Fruit fly (Drosophila melanogaster): ENCODE measurements around the gene PRL-1.
A peak's percentile ranks its signal among the peaks of the same experiment; 100 is the strongest.

Gene PRL-1

dm6 chr2L:16269232-16270134, 12.1 kb upstream of the PRL-1 start (continued):
- no peak for TF ChIP-seq Hr39 (GFP tag; optimal IDR thresholded peaks at IDR 0.05)
- peak; percentile 61 for TF ChIP-seq spab (GFP tag; optimal IDR thresholded peaks at IDR 0.05)
- peak; percentile 70 for TF ChIP-seq CG6276 (GFP tag; optimal IDR thresholded peaks at IDR 0.05)
- TF ChIP-seq dsx (GFP tag; optimal IDR thresholded peaks at IDR 0.05; ENCODE audit: poor library complexity, severe bottlenecking) = peak; percentile 61
- TF ChIP-seq CG3032 (tag; optimal IDR thresholded peaks at IDR 0.05) = peak; percentile 32
- peak; percentile 74 for TF ChIP-seq CG34406 (GFP tag; optimal IDR thresholded peaks at IDR 0.05)
- TF ChIP-seq esn (GFP tag; optimal IDR thresholded peaks at IDR 0.05) = peak; percentile 78
- TF ChIP-seq net (GFP tag; optimal IDR thresholded peaks at IDR 0.05) = peak; percentile 52
- peak; percentile 57 for TF ChIP-seq Smox (GFP tag; optimal IDR thresholded peaks at IDR 0.05)
- peak; percentile 78 for TF ChIP-seq Sox102F (GFP tag; optimal IDR thresholded peaks at IDR 0.05)
- peak; percentile 38 for TF ChIP-seq CG8632 (GFP tag; optimal IDR thresholded peaks at IDR 0.05)
- TF ChIP-seq CG8319 (GFP tag; optimal IDR thresholded peaks at IDR 0.05) = peak; percentile 64
- TF ChIP-seq Eip75B (GFP tag; optimal IDR thresholded peaks at IDR 0.05) = peak; percentile 70
- TF ChIP-seq ss (GFP tag; optimal IDR thresholded peaks at IDR 0.05) = peak; percentile 78 to 83
- TF ChIP-seq CG3919 (GFP tag; optimal IDR thresholded peaks at IDR 0.05) = peak; percentile 82
- no peak for TF ChIP-seq CG11902 (GFP tag; optimal IDR thresholded peaks at IDR 0.05)
- TF ChIP-seq Hr4 (GFP tag; optimal IDR thresholded peaks at IDR 0.05) = peak; percentile 6
- TF ChIP-seq pdm3 (GFP tag; optimal IDR thresholded peaks at IDR 0.05) = peak; percentile 31
- peak; percentile 11 for TF ChIP-seq CG10669 (GFP tag; optimal IDR thresholded peaks at IDR 0.05)
- peak; percentile 52 for TF ChIP-seq Eip93F (GFP tag; optimal IDR thresholded peaks at IDR 0.05)
- no peak for TF ChIP-seq Hr38 (GFP tag; optimal IDR thresholded peaks at IDR 0.05)
- TF ChIP-seq CG8119 (GFP tag; IDR thresholded peaks at IDR 0.05) = no peak
- TF ChIP-seq salr (GFP tag; optimal IDR thresholded peaks at IDR 0.05) = peak in 1 of 2 experiments; percentile 39

dm6 chr2L:16268869-16269231, 11.4 kb upstream of the PRL-1 start:
- TF ChIP-seq fd59A (GFP tag; optimal IDR thresholded peaks at IDR 0.05) (peak; percentile 1), Sox14 (GFP tag; optimal IDR thresholded peaks at IDR 0.05) (peak; percentile 23), CG11294 (GFP tag; IDR thresholded peaks at IDR 0.05) (no peak), CG4318 (GFP tag; optimal IDR thresholded peaks at IDR 0.05) (no peak), CG10631 (GFP tag; optimal IDR thresholded peaks at IDR 0.05) (peak; percentile 10), fd85E (GFP tag; optimal IDR thresholded peaks at IDR 0.05) (no peak)

- TF ChIP-seq CG6276 (GFP tag; optimal IDR thresholded peaks at IDR 0.05) (peak; percentile 32), lz (GFP tag; optimal IDR thresholded peaks at IDR 0.05) (no peak), net (GFP tag; optimal IDR thresholded peaks at IDR 0.05) (peak; percentile 40), CG6854 (GFP tag; optimal IDR thresholded peaks at IDR 0.05) (peak; percentile 58), Lpt (GFP tag; optimal IDR thresholded peaks at IDR 0.05) (peak; percentile 42), CG8632 (GFP tag; optimal IDR thresholded peaks at IDR 0.05) (no peak), vri (GFP tag; optimal IDR thresholded peaks at IDR 0.05) (peak; percentile 54), dsx (GFP tag; optimal IDR thresholded peaks at IDR 0.05; ENCODE audit: poor library complexity, severe bottlenecking) (peak; percentile 56)
Observed at dm6 chr2L:16268107-16268539, 10.7 kb upstream of the PRL-1 start.
